Worm (Caenorhabditis elegans) whole organism, late embryonic: Measurements from ENCODE around the gene pars-1.

Experiments used
- F13H6.1 ChIP-seq: sonication (generic microtip); optimal IDR thresholded peaks from 2 replicates; lab custom pipeline; 2016; ENCODE audit warnings: missing genetic modification characterization, missing compliant biosample characterization
- ama-1 ChIP-seq: fragments of 150-350 bp; optimal IDR thresholded peaks from 2 replicates; lab custom pipeline; 2014
- ceh-2 ChIP-seq: sonication (generic microtip); optimal IDR thresholded peaks from 2 replicates; lab custom pipeline; 2016; ENCODE audit warnings: missing genotype, missing genetic modification characterization, missing compliant biosample characterization
- ceh-45 ChIP-seq: fragments of 200-800 bp; sonication (Bioruptor generic); IDR thresholded peaks from 2 replicates; pipeline ENCODE4 v1.3.6; 2022; ENCODE audit warnings: missing genetic modification reagents, missing genetic modification characterization, missing compliant biosample characterization
- elt-2 ChIP-seq: sonication (generic microtip); optimal IDR thresholded peaks from 2 replicates; lab custom pipeline; 2016; ENCODE audit warnings: missing genetic modification reagents, missing genetic modification characterization, missing compliant biosample characterization
- fkh-10 ChIP-seq: fragments of 150-350 bp; optimal IDR thresholded peaks from 2 replicates; lab custom pipeline; 2014; ENCODE audit warnings: missing biosample characterization, missing genetic modification reagents, missing genetic modification characterization
- unc-3 ChIP-seq, 2 experiments: fragments of 200-800 bp in 1 of 2; sonication (Bioruptor generic) in 1 of 2; sonication (generic microtip) in 1 of 2; conservative IDR thresholded peaks in 1 of 2; optimal IDR thresholded peaks in 1 of 2; 2 replicates each; pipeline versions ENCODE4 v1.3.6 to Lab custom; 2016 to 2022; ENCODE audit warnings: missing compliant biosample characterization in 2 of 2, missing genetic modification characterization in 2 of 2, missing genetic modification reagents in 1 of 2
- unc-42 ChIP-seq: sonication (generic microtip); optimal IDR thresholded peaks from 2 replicates; lab custom pipeline; 2016; ENCODE audit warnings: missing genotype, missing genetic modification characterization, missing compliant biosample characterization
- unc-55 ChIP-seq: sonication (generic microtip); optimal IDR thresholded peaks from 2 replicates; lab custom pipeline; 2017; ENCODE audit warnings: missing biosample characterization, missing genetic modification reagents, missing genetic modification characterization
- unc-86 ChIP-seq: sonication (generic microtip); optimal IDR thresholded peaks from 2 replicates; lab custom pipeline; 2016; ENCODE audit warnings: missing genetic modification characterization, missing compliant biosample characterization

DNA sequence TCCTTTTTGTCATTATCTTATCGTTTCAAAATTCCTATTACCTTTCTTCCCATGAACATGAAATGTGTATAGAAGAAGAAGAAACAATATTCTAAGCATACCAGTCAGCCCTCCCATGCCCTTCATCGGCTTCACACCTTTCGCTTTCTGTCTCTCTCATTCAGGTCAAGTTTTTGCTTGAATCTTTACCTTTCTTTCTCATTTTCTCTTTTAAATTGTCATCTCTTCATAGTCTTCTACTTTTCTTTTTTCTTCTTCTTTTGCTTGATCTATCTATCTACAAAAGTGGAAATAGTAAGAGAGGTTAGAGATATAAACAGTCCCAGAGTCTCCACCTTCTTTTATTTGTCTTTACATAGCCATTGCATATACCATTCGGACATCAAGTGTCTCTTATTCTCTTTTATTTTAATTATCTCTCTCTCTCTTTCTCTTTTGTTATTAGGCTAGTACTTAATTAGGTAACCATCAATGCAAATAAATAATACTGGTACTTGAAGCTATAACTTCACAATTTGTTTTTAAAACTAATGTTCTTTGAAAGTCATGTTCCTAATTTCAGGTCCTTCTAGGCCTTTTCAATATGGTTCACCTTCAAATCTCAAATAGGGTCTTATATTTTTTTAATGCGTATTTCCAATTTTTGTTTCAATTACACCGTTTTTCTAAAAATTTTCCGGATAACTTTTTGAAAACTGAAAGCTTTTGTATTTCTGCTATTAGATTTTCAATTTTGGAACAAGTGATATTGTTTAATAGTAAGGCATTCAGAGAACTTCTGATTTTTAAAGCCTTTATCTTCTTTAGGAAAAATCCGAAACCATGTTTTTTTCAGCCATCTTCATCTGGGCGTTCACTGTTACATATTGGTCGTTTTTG lies 37.2 kb upstream of the pars-1 start, which contains the start of gene dpy-31:
- TF ChIP-seq unc-86 (tag; lab: Kevin White, UChicago) (no peak), ceh-45 (GFP tag; lab: Robert Waterston, UW) (no peak), unc-42 (tag; lab: Kevin White, UChicago) (no peak), unc-3 (GFP tag; conservative IDR thresholded peaks at IDR 0.05; lab: Robert Waterston, UW) (no peak), unc-3 (tag; optimal IDR thresholded peaks at IDR 0.05; lab: Kevin White, UChicago) (no peak), F13H6.1 (tag; lab: Kevin White, UChicago) (no peak), ama-1 (no peak), unc-55 (GFP tag; lab: Kevin White, UChicago) (no peak), fkh-10 (no peak), ceh-2 (tag; lab: Kevin White, UChicago) (no peak), elt-2 (tag; lab: Kevin White, UChicago) (no peak)
